Worm (Caenorhabditis elegans) whole organism, L4 larva: ENCODE data around the gene exc-1.
A peak's percentile ranks its signal among the peaks of the same experiment; 100 is the strongest.

Source experiments
- F10B5.3 ChIP-seq: sonication (generic microtip); optimal IDR thresholded peaks from 2 replicates; lab custom pipeline; 2016; ENCODE audit warnings: mild to moderate bottlenecking, missing genetic modification characterization, missing compliant biosample characterization
- F37D6.2 ChIP-seq: sonication (generic microtip); optimal IDR thresholded peaks from 2 replicates; lab custom pipeline; 2016; ENCODE audit warnings: mild to moderate bottlenecking, missing genetic modification characterization, missing compliant biosample characterization
- T20F7.1 ChIP-seq: fragments of 200-800 bp; sonication (Bioruptor generic); optimal IDR thresholded peaks from 2 replicates; lab custom pipeline; 2018; ENCODE audit warnings: mild to moderate bottlenecking, missing genetic modification characterization, missing compliant biosample characterization
- Y105C5A.15 ChIP-seq: fragments of 200-800 bp; sonication (Bioruptor generic); IDR thresholded peaks from 2 replicates; pipeline ENCODE4 v1.3.6; 2022; ENCODE audit warnings: missing genetic modification characterization, missing compliant biosample characterization
- Y5F2A.4 ChIP-seq: fragments of 200-800 bp; sonication (Bioruptor generic); optimal IDR thresholded peaks from 2 replicates; lab custom pipeline; 2018; ENCODE audit warnings: mild to moderate bottlenecking, missing genetic modification characterization, missing compliant biosample characterization
- Y75B8A.6 ChIP-seq: fragments of 200-800 bp; sonication (Bioruptor generic); IDR thresholded peaks from 2 replicates; pipeline ENCODE4 v1.3.6; 2022; ENCODE audit warnings: missing genetic modification reagents, missing genetic modification characterization, missing compliant biosample characterization
- ZK337.2 ChIP-seq: fragments of 200-800 bp; sonication (Bioruptor generic); IDR thresholded peaks from 2 replicates; pipeline ENCODE4 v1.3.6; 2022; ENCODE audit warnings: missing genetic modification reagents, missing genetic modification characterization, missing compliant biosample characterization
- aha-1 ChIP-seq: fragments of 150-350 bp; peaks from one replicate; lab custom pipeline; 2014; ENCODE audit warnings: missing biosample characterization, missing genetic modification characterization
- aly-2 ChIP-seq: sonication (generic microtip); optimal IDR thresholded peaks from 2 replicates; lab custom pipeline; 2018; ENCODE audit warnings: missing biosample characterization, missing genetic modification characterization
- ama-1 ChIP-seq: fragments of 150-350 bp; optimal IDR thresholded peaks from 2 replicates; lab custom pipeline; 2014; ENCODE audit warnings: inconsistent platforms, mixed read lengths
- arid-1 ChIP-seq: fragments of 200-800 bp; sonication (Bioruptor generic); conservative IDR thresholded peaks from 2 replicates; pipeline ENCODE4 v1.3.6; 2022; ENCODE audit warnings: missing genetic modification reagents, missing genetic modification characterization, missing compliant biosample characterization
- ceh-44 ChIP-seq: fragments of 200-800 bp; sonication (Bioruptor generic); IDR thresholded peaks from 2 replicates; pipeline ENCODE4 v1.3.6; 2022; ENCODE audit warnings: missing genetic modification reagents, missing genetic modification characterization, missing compliant biosample characterization
- ctbp-1 ChIP-seq: fragments of 200-800 bp; sonication (Bioruptor generic); IDR thresholded peaks from 2 replicates; pipeline ENCODE4 v1.3.6; 2022; ENCODE audit warnings: missing genetic modification reagents, missing genetic modification characterization, missing compliant biosample characterization
- dmd-6 ChIP-seq: fragments of 200-800 bp; sonication (Bioruptor generic); IDR thresholded peaks from 2 replicates; pipeline ENCODE4 v1.3.6; 2022; ENCODE audit warnings: missing genetic modification reagents, missing genetic modification characterization, missing compliant biosample characterization
- dpl-1 ChIP-seq: fragments of 150-350 bp; optimal IDR thresholded peaks from 2 replicates; lab custom pipeline; 2014; ENCODE audit warnings: missing biosample characterization, missing genetic modification reagents, missing genetic modification characterization
- fkh-10 ChIP-seq: fragments of 150-350 bp; optimal IDR thresholded peaks from 2 replicates; lab custom pipeline; 2014; ENCODE audit warnings: missing biosample characterization, missing genetic modification reagents, missing genetic modification characterization
- hlh-11 ChIP-seq: fragments of 200-800 bp; sonication (Bioruptor generic); optimal IDR thresholded peaks from 2 replicates; lab custom pipeline; 2018; ENCODE audit warnings: mild to moderate bottlenecking, missing genetic modification characterization, missing compliant biosample characterization
- hlh-30 ChIP-seq: sonication (generic microtip); optimal IDR thresholded peaks from 2 replicates; lab custom pipeline; 2017; ENCODE audit warnings: antibody characterized with exemption, mild to moderate bottlenecking, missing genetic modification characterization, missing compliant biosample characterization; ENCODE audit not compliant: insufficient read depth
- hmg-1.1 ChIP-seq: fragments of 200-800 bp; sonication (Bioruptor generic); IDR thresholded peaks from 2 replicates; pipeline ENCODE4 v1.3.6; 2022; ENCODE audit warnings: missing genetic modification reagents, missing genetic modification characterization, missing compliant biosample characterization
- jun-1 ChIP-seq: fragments of 150-350 bp; optimal IDR thresholded peaks from 2 replicates; lab custom pipeline; 2014; ENCODE audit warnings: missing biosample characterization, missing genetic modification reagents, missing genetic modification characterization
- lin-15B ChIP-seq: fragments of 150-350 bp; sonication (generic microtip); optimal IDR thresholded peaks from 3 replicates; lab custom pipeline; 2014; ENCODE audit warnings: missing biosample characterization, missing genetic modification characterization
- mdl-1 ChIP-seq, 2 experiments: fragments of 150-350 bp in 1 of 2; sonication (generic microtip) in 1 of 2; optimal IDR thresholded peaks; 2 replicates each; lab custom pipeline; 2014 to 2017; ENCODE audit warnings: missing biosample characterization in 2 of 2, missing genetic modification characterization in 2 of 2
- mep-1 ChIP-seq: fragments of 150-350 bp; sonication (generic microtip); optimal IDR thresholded peaks from 3 replicates; lab custom pipeline; 2014; ENCODE audit warnings: missing biosample characterization, missing genetic modification characterization
- mxl-3 ChIP-seq: fragments of 200-800 bp; sonication (Bioruptor generic); optimal IDR thresholded peaks from 2 replicates; lab custom pipeline; 2018; ENCODE audit warnings: mild to moderate bottlenecking, missing genetic modification characterization, missing compliant biosample characterization
- nhr-10 ChIP-seq: fragments of 150-350 bp; optimal IDR thresholded peaks from 2 replicates; lab custom pipeline; 2014; ENCODE audit warnings: missing biosample characterization, missing genetic modification characterization
- nhr-102 ChIP-seq: sonication (generic microtip); optimal IDR thresholded peaks from 2 replicates; lab custom pipeline; 2016; ENCODE audit warnings: mild to moderate bottlenecking, missing genetic modification characterization, moderate library complexity, missing compliant biosample characterization
- nhr-111 ChIP-seq: fragments of 200-800 bp; sonication (Bioruptor generic); optimal IDR thresholded peaks from 2 replicates; lab custom pipeline; 2018; ENCODE audit warnings: mild to moderate bottlenecking, missing genetic modification characterization, missing compliant biosample characterization
- nhr-237 ChIP-seq: sonication (generic microtip); optimal IDR thresholded peaks from 2 replicates; lab custom pipeline; 2017; ENCODE audit warnings: missing biosample characterization, missing genetic modification characterization
- nhr-28 ChIP-seq: fragments of 150-350 bp; optimal IDR thresholded peaks from 2 replicates; lab custom pipeline; 2014; ENCODE audit warnings: missing biosample characterization, missing genetic modification characterization
- nhr-42 ChIP-seq: fragments of 200-800 bp; sonication (Bioruptor generic); IDR thresholded peaks from 2 replicates; pipeline ENCODE4 v1.3.6; 2022; ENCODE audit warnings: missing genetic modification characterization, missing compliant biosample characterization
- nhr-48 ChIP-seq: sonication (generic microtip); optimal IDR thresholded peaks from 2 replicates; lab custom pipeline; 2016; ENCODE audit warnings: mild to moderate bottlenecking, missing genetic modification characterization, missing compliant biosample characterization
- nhr-76 ChIP-seq: fragments of 150-350 bp; optimal IDR thresholded peaks from 2 replicates; lab custom pipeline; 2014; ENCODE audit warnings: missing biosample characterization, missing genetic modification characterization
- nhr-77 ChIP-seq: fragments of 150-350 bp; optimal IDR thresholded peaks from 2 replicates; lab custom pipeline; 2014; ENCODE audit warnings: missing biosample characterization, missing genetic modification characterization
- pha-4 ChIP-seq, 2 experiments: fragments of 150-350 bp in 1 of 2; fragments of 200-800 bp in 1 of 2; sonication (Bioruptor generic) in 1 of 2; IDR thresholded peaks in 1 of 2; optimal IDR thresholded peaks in 1 of 2; 2 replicates each; pipeline versions ENCODE4 v1.3.6 to Lab custom; 2014 to 2022; ENCODE audit warnings: missing genetic modification characterization in 2 of 2, missing genetic modification reagents in 2 of 2, missing biosample characterization in 1 of 2, missing compliant biosample characterization in 1 of 2
- php-3 ChIP-seq: fragments of 200-800 bp; sonication (Bioruptor generic); IDR thresholded peaks from 2 replicates; pipeline ENCODE4 v1.3.6; 2022; ENCODE audit warnings: missing genetic modification reagents, missing genetic modification characterization, missing compliant biosample characterization
- pqm-1 ChIP-seq: sonication (generic microtip); optimal IDR thresholded peaks from 2 replicates; lab custom pipeline; 2017; ENCODE audit warnings: missing biosample characterization, missing genetic modification characterization
- saeg-2 ChIP-seq: fragments of 200-800 bp; sonication (Bioruptor generic); IDR thresholded peaks from 2 replicates; pipeline ENCODE4 v1.3.6; 2022; ENCODE audit warnings: missing genetic modification reagents, missing genetic modification characterization, missing compliant biosample characterization
- set-16 ChIP-seq: fragments of 200-800 bp; sonication (Bioruptor generic); IDR thresholded peaks from 2 replicates; pipeline ENCODE4 v1.3.6; 2022; ENCODE audit warnings: missing genetic modification reagents, missing genetic modification characterization, missing compliant biosample characterization
- skn-1 ChIP-seq: fragments of 150-350 bp; optimal IDR thresholded peaks from 2 replicates; lab custom pipeline; 2014; ENCODE audit warnings: missing biosample characterization, missing genetic modification characterization
- snpc-1.2 ChIP-seq: fragments of 200-800 bp; sonication (Bioruptor generic); IDR thresholded peaks from 2 replicates; pipeline ENCODE4 v1.3.6; 2022; ENCODE audit warnings: missing genetic modification reagents, missing genetic modification characterization, missing compliant biosample characterization
- tag-97 ChIP-seq: fragments of 200-800 bp; sonication (Bioruptor generic); IDR thresholded peaks from 2 replicates; pipeline ENCODE4 v1.3.6; 2022; ENCODE audit warnings: missing genetic modification characterization, missing compliant biosample characterization
- tra-1 ChIP-seq: fragments of 200-800 bp; sonication (Bioruptor generic); IDR thresholded peaks from 2 replicates; pipeline ENCODE4 v1.3.6; 2022; ENCODE audit warnings: missing genetic modification reagents, missing genetic modification characterization, missing compliant biosample characterization
- unc-130 ChIP-seq: sonication (generic microtip); optimal IDR thresholded peaks from 2 replicates; lab custom pipeline; 2016; ENCODE audit warnings: missing genetic modification reagents, missing genetic modification characterization, missing compliant biosample characterization
- unc-62 ChIP-seq, 3 experiments: fragments of 150-350 bp in 1 of 3; sonication (generic microtip); optimal IDR thresholded peaks in 2 of 3; peaks in 1 of 3; 1 replicate in 1 of 3; 2 replicates in 2 of 3; lab custom pipeline; 2014 to 2017; ENCODE audit warnings: missing biosample characterization in 3 of 3, missing genetic modification characterization in 3 of 3, missing genetic modification reagents in 3 of 3, missing genotype in 1 of 3
- vab-7 ChIP-seq: fragments of 200-800 bp; sonication (Bioruptor generic); IDR thresholded peaks from 2 replicates; pipeline ENCODE4 v1.3.6; 2022; ENCODE audit warnings: missing genetic modification reagents, missing genetic modification characterization, missing compliant biosample characterization
- zfp-2 ChIP-seq: sonication (generic microtip); optimal IDR thresholded peaks from 2 replicates; lab custom pipeline; 2016; ENCODE audit warnings: mild to moderate bottlenecking, missing genetic modification characterization, missing compliant biosample characterization
- zfp-3 ChIP-seq: fragments of 200-800 bp; sonication (Bioruptor generic); conservative IDR thresholded peaks from 2 replicates; pipeline ENCODE4 v1.3.6; 2022; ENCODE audit warnings: missing genetic modification reagents, missing genetic modification characterization, missing compliant biosample characterization
- zip-2 ChIP-seq: fragments of 150-350 bp; optimal IDR thresholded peaks from 2 replicates; lab custom pipeline; 2014; ENCODE audit warnings: missing biosample characterization, missing genetic modification characterization
- ztf-11 ChIP-seq: fragments of 150-350 bp; optimal IDR thresholded peaks from 2 replicates; lab custom pipeline; 2014; ENCODE audit warnings: missing biosample characterization, missing genetic modification characterization

The exc-1 gene

DNA sequence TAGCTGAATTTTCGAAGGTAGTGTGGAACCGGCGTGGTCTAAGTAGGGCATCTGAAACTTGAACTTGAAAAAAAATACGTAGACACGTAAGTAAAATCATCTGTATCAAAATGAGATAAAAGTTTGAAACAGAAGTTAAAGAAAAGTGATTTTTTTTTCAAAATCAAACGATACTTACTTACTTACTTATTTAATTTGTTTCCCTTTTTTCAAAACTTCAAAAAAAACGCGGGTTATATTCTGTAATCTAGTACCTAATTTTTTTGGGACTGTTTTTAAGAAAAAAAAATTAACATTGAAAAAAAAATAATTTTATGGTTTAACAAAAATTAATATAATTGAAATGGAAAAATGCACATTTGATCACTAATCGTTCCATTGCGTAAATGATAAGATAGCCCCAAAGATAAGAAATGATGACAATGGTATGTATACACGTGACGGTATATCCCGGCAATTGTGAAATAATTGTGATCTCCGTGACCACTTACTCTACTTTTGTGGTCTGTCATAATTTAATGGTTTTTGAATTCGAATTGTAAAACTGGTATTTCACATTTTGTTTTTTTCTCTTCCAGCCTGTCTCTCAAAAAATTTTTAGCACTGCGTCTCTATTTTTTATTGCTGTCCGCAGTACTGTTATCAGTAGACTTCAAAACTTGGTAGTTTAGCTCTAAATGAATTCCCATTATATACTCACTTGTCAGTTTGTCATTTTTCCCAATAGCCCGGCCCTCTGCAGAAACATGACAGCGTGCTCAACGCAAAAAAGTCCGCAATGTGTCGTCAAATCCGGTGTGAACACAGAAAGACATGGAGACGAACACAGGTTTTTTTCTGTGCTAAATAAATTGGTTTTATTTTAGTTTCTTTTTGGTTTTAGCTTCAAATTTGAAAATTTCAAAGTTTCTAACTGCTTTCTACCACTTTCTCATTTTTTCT, 36.2 kb downstream of the exc-1 start, which contains the start of gene mocs-1:
mocs-1 (minus strand) TSS at position 51 of the 942 bp plus-strand sequence.
- no peak for TF ChIP-seq ZK337.2 (GFP tag; lab: Robert Waterston, UW)
- TF ChIP-seq hlh-11 (tag; lab: Kevin White, UChicago) = peak; percentile 50
- peak; percentile 54 for TF ChIP-seq dmd-6
- TF ChIP-seq saeg-2 (GFP tag; lab: Robert Waterston, UW) = no peak
- TF ChIP-seq Y75B8A.6 (GFP tag; lab: Robert Waterston, UW) = no peak
- TF ChIP-seq nhr-76 (tag; lab: Kevin White, UChicago) = no peak
- no peak for TF ChIP-seq mxl-3 (GFP tag; lab: Kevin White, UChicago)
- no peak for TF ChIP-seq aha-1 (tag; lab: Kevin White, UChicago)
- TF ChIP-seq nhr-77 = no peak
- TF ChIP-seq zfp-2 (tag; lab: Kevin White, UChicago) = no peak
- peak; percentile 17 for TF ChIP-seq dpl-1
- TF ChIP-seq pqm-1 (tag; lab: Kevin White, UChicago) = peak; percentile 27
- no peak for TF ChIP-seq F37D6.2 (tag; lab: Kevin White, UChicago)
- no peak for TF ChIP-seq Y5F2A.4 (GFP tag; lab: Kevin White, UChicago)
- TF ChIP-seq ctbp-1 (GFP tag; lab: Robert Waterston, UW) = no peak
- no peak for TF ChIP-seq arid-1 (GFP tag; lab: Robert Waterston, UW)
- TF ChIP-seq snpc-1.2 = no peak
- no peak for TF ChIP-seq ceh-44 (GFP tag; lab: Robert Waterston, UW)
- TF ChIP-seq unc-130 (GFP tag; lab: Kevin White, UChicago) = no peak
- TF ChIP-seq ama-1 (lab: Kevin White, UChicago) = no peak
- TF ChIP-seq ztf-11 (tag; lab: Kevin White, UChicago) = no peak
- no peak for TF ChIP-seq vab-7 (GFP tag; lab: Robert Waterston, UW)
- TF ChIP-seq zip-2 (tag; lab: Kevin White, UChicago) = no peak
- TF ChIP-seq unc-62 (GFP tag; optimal IDR thresholded peaks at IDR 0.05 in 1 of 2; lab: Kevin White, UChicago) = no peak
- no peak for TF ChIP-seq unc-62 (tag; optimal IDR thresholded peaks at IDR 0.05; lab: Kevin White, UChicago)
- no peak for TF ChIP-seq tag-97 (GFP tag; lab: Robert Waterston, UW)
- TF ChIP-seq F10B5.3 (tag; lab: Kevin White, UChicago) = no peak
- peak in 1 of 2 experiments; percentile 60 for TF ChIP-seq mdl-1 (tag; optimal IDR thresholded peaks at IDR 0.05; lab: Kevin White, UChicago)
- no peak for TF ChIP-seq aly-2 (tag; lab: Kevin White, UChicago)
- TF ChIP-seq nhr-102 (tag; lab: Kevin White, UChicago) = peak; percentile 65
- TF ChIP-seq T20F7.1 (GFP tag; lab: Kevin White, UChicago) = no peak
- peak; percentile 57 for TF ChIP-seq nhr-28
- no peak for TF ChIP-seq mep-1
- no peak for TF ChIP-seq pha-4 (GFP tag; IDR thresholded peaks at IDR 0.05; lab: Robert Waterston, UW)
- no peak for TF ChIP-seq pha-4 (tag; optimal IDR thresholded peaks at IDR 0.05; lab: Kevin White, UChicago)
- TF ChIP-seq Y105C5A.15 (GFP tag; lab: Robert Waterston, UW) = no peak
- peak; percentile 86 for TF ChIP-seq php-3
- TF ChIP-seq nhr-48 = peak; percentile 47
- TF ChIP-seq fkh-10 (GFP tag; lab: Kevin White, UChicago) = no peak
- no peak for TF ChIP-seq set-16 (GFP tag; lab: Robert Waterston, UW)
- no peak for TF ChIP-seq nhr-10
- no peak for TF ChIP-seq zfp-3 (GFP tag; lab: Robert Waterston, UW)
- no peak for TF ChIP-seq lin-15B (tag; lab: Kevin White, UChicago)
- 0 out of 2 replicates have a peak, but pooled peaks have one; percentile 6 for TF ChIP-seq hmg-1.1 (GFP tag; lab: Robert Waterston, UW)
- no peak for TF ChIP-seq nhr-111
- no peak for TF ChIP-seq nhr-42
- TF ChIP-seq tra-1 = no peak
- no peak for TF ChIP-seq jun-1
- TF ChIP-seq nhr-237 (tag; lab: Kevin White, UChicago) = no peak
- TF ChIP-seq hlh-30 (tag; lab: Kevin White, UChicago) = peak; percentile 41
- TF ChIP-seq skn-1 (tag; lab: Kevin White, UChicago) = no peak
